Worm (Caenorhabditis elegans) whole organism, L4 larva: ENCODE measurements around the gene hecw-1.

ENCODE experiments used
- D1046.2 ChIP-seq: fragments of 200-800 bp; sonication (Bioruptor generic); IDR thresholded peaks from 2 replicates; pipeline ENCODE4 v1.3.6; 2022; ENCODE audit warnings: missing genetic modification characterization, missing compliant biosample characterization
- F26F4.8 ChIP-seq: fragments of 200-800 bp; sonication (Bioruptor generic); conservative IDR thresholded peaks from 2 replicates; pipeline ENCODE4 v1.3.6; 2022; ENCODE audit warnings: missing genetic modification characterization, missing compliant biosample characterization
- F49E8.2 ChIP-seq: sonication (generic microtip); optimal IDR thresholded peaks from 2 replicates; lab custom pipeline; 2016; ENCODE audit warnings: missing compliant biosample characterization, mild to moderate bottlenecking, missing genetic modification characterization, borderline replicate concordance
- R02D3.7 ChIP-seq: fragments of 150-350 bp; sonication (generic microtip); optimal IDR thresholded peaks from 3 replicates; lab custom pipeline; 2014; ENCODE audit warnings: missing biosample characterization, missing genetic modification characterization
- Y75B8A.6 ChIP-seq: fragments of 200-800 bp; sonication (Bioruptor generic); IDR thresholded peaks from 2 replicates; pipeline ENCODE4 v1.3.6; 2022; ENCODE audit warnings: missing genetic modification reagents, missing genetic modification characterization, missing compliant biosample characterization
- ZK337.2 ChIP-seq: fragments of 200-800 bp; sonication (Bioruptor generic); IDR thresholded peaks from 2 replicates; pipeline ENCODE4 v1.3.6; 2022; ENCODE audit warnings: missing genetic modification reagents, missing genetic modification characterization, missing compliant biosample characterization
- aha-1 ChIP-seq: fragments of 150-350 bp; peaks from one replicate; lab custom pipeline; 2014; ENCODE audit warnings: missing biosample characterization, missing genetic modification characterization
- ama-1 ChIP-seq: fragments of 150-350 bp; optimal IDR thresholded peaks from 2 replicates; lab custom pipeline; 2014; ENCODE audit warnings: inconsistent platforms, mixed read lengths
- ceh-28 ChIP-seq: fragments of 150-350 bp; optimal IDR thresholded peaks from 2 replicates; lab custom pipeline; 2014; ENCODE audit warnings: missing biosample characterization, missing genetic modification reagents, missing genetic modification characterization
- ceh-62 ChIP-seq: sonication (generic microtip); optimal IDR thresholded peaks from 2 replicates; lab custom pipeline; 2017; ENCODE audit warnings: missing biosample characterization, missing genetic modification characterization
- ceh-82 ChIP-seq: sonication (generic microtip); optimal IDR thresholded peaks from 2 replicates; lab custom pipeline; 2017; ENCODE audit warnings: missing biosample characterization, missing genetic modification characterization
- ces-1 ChIP-seq: fragments of 150-350 bp; sonication (generic microtip); optimal IDR thresholded peaks from 4 replicates; lab custom pipeline; 2014; ENCODE audit warnings: missing biosample characterization, missing genetic modification reagents, missing genetic modification characterization
- cey-2 ChIP-seq: sonication (generic microtip); optimal IDR thresholded peaks from 3 replicates; lab custom pipeline; 2017; ENCODE audit warnings: missing genetic modification characterization, mild to moderate bottlenecking, missing compliant biosample characterization, antibody characterized with exemption, borderline replicate concordance; ENCODE audit not compliant: insufficient read depth
- daf-12 ChIP-seq: fragments of 150-350 bp; optimal IDR thresholded peaks from 2 replicates; lab custom pipeline; 2014; ENCODE audit warnings: missing biosample characterization, missing genetic modification reagents, missing genetic modification characterization
- daf-16 ChIP-seq, 3 experiments: sonication (generic microtip); optimal IDR thresholded peaks; 2 replicates each; lab custom pipeline; 2016 to 2017; ENCODE audit warnings: missing genetic modification characterization in 3 of 3, missing genetic modification reagents in 3 of 3, mild to moderate bottlenecking in 2 of 3, missing compliant biosample characterization in 2 of 3, missing biosample characterization in 1 of 3, moderate library complexity in 1 of 3
- daf-8 ChIP-seq: fragments of 200-800 bp; sonication (Bioruptor generic); IDR thresholded peaks from 2 replicates; pipeline ENCODE4 v1.3.6; 2022; ENCODE audit warnings: missing genetic modification characterization, missing compliant biosample characterization
- duxl-1 ChIP-seq: sonication (generic microtip); optimal IDR thresholded peaks from 2 replicates; lab custom pipeline; 2016; ENCODE audit warnings: mild to moderate bottlenecking, missing genetic modification characterization, moderate library complexity, missing compliant biosample characterization; ENCODE audit not compliant: poor library complexity
- fos-1 ChIP-seq: fragments of 150-350 bp; optimal IDR thresholded peaks from 2 replicates; lab custom pipeline; 2014; ENCODE audit warnings: missing biosample characterization, missing genetic modification characterization
- hlh-11 ChIP-seq: fragments of 200-800 bp; sonication (Bioruptor generic); optimal IDR thresholded peaks from 2 replicates; lab custom pipeline; 2018; ENCODE audit warnings: mild to moderate bottlenecking, missing genetic modification characterization, missing compliant biosample characterization
- hlh-30 ChIP-seq: sonication (generic microtip); optimal IDR thresholded peaks from 2 replicates; lab custom pipeline; 2017; ENCODE audit warnings: antibody characterized with exemption, mild to moderate bottlenecking, missing genetic modification characterization, missing compliant biosample characterization; ENCODE audit not compliant: insufficient read depth
- lin-29 ChIP-seq: fragments of 200-800 bp; sonication (Bioruptor generic); IDR thresholded peaks from 2 replicates; pipeline ENCODE4 v1.3.6; 2022; ENCODE audit warnings: missing genetic modification reagents, missing genetic modification characterization, missing compliant biosample characterization
- lin-38 ChIP-seq: fragments of 200-800 bp; sonication (Bioruptor generic); IDR thresholded peaks from 2 replicates; pipeline ENCODE4 v1.3.6; 2022; ENCODE audit warnings: missing genetic modification reagents, missing genetic modification characterization, missing compliant biosample characterization
- mep-1 ChIP-seq: fragments of 150-350 bp; sonication (generic microtip); optimal IDR thresholded peaks from 3 replicates; lab custom pipeline; 2014; ENCODE audit warnings: missing biosample characterization, missing genetic modification characterization
- mes-2 ChIP-seq: sonication (generic microtip); optimal IDR thresholded peaks from 2 replicates; lab custom pipeline; 2016; ENCODE audit warnings: missing genotype, mild to moderate bottlenecking, missing genetic modification characterization, missing compliant biosample characterization; ENCODE audit not compliant: poor library complexity, severe bottlenecking
- mxl-2 ChIP-seq: fragments of 200-800 bp; sonication (Bioruptor generic); conservative IDR thresholded peaks from 2 replicates; pipeline ENCODE4 v1.3.6; 2022; ENCODE audit warnings: missing genetic modification reagents, missing genetic modification characterization, missing compliant biosample characterization
- mxl-3 ChIP-seq: fragments of 200-800 bp; sonication (Bioruptor generic); optimal IDR thresholded peaks from 2 replicates; lab custom pipeline; 2018; ENCODE audit warnings: mild to moderate bottlenecking, missing genetic modification characterization, missing compliant biosample characterization
- nhr-10 ChIP-seq: fragments of 150-350 bp; optimal IDR thresholded peaks from 2 replicates; lab custom pipeline; 2014; ENCODE audit warnings: missing biosample characterization, missing genetic modification characterization
- nhr-111 ChIP-seq: fragments of 200-800 bp; sonication (Bioruptor generic); optimal IDR thresholded peaks from 2 replicates; lab custom pipeline; 2018; ENCODE audit warnings: mild to moderate bottlenecking, missing genetic modification characterization, missing compliant biosample characterization
- nhr-237 ChIP-seq: sonication (generic microtip); optimal IDR thresholded peaks from 2 replicates; lab custom pipeline; 2017; ENCODE audit warnings: missing biosample characterization, missing genetic modification characterization
- nhr-25 ChIP-seq: sonication (generic microtip); optimal IDR thresholded peaks from 2 replicates; lab custom pipeline; 2017; ENCODE audit warnings: missing genetic modification characterization, mild to moderate bottlenecking, missing compliant biosample characterization, antibody characterized with exemption, moderate library complexity, borderline replicate concordance; ENCODE audit not compliant: insufficient read depth
- nhr-6 ChIP-seq: fragments of 150-350 bp; optimal IDR thresholded peaks from 2 replicates; lab custom pipeline; 2014; ENCODE audit warnings: missing biosample characterization, missing genetic modification characterization
- php-3 ChIP-seq: fragments of 200-800 bp; sonication (Bioruptor generic); IDR thresholded peaks from 2 replicates; pipeline ENCODE4 v1.3.6; 2022; ENCODE audit warnings: missing genetic modification reagents, missing genetic modification characterization, missing compliant biosample characterization
- pqm-1 ChIP-seq: sonication (generic microtip); optimal IDR thresholded peaks from 2 replicates; lab custom pipeline; 2017; ENCODE audit warnings: missing biosample characterization, missing genetic modification characterization
- set-16 ChIP-seq: fragments of 200-800 bp; sonication (Bioruptor generic); IDR thresholded peaks from 2 replicates; pipeline ENCODE4 v1.3.6; 2022; ENCODE audit warnings: missing genetic modification reagents, missing genetic modification characterization, missing compliant biosample characterization
- snpc-1.2 ChIP-seq: fragments of 200-800 bp; sonication (Bioruptor generic); IDR thresholded peaks from 2 replicates; pipeline ENCODE4 v1.3.6; 2022; ENCODE audit warnings: missing genetic modification reagents, missing genetic modification characterization, missing compliant biosample characterization
- snpc-4 ChIP-seq: fragments of 150-350 bp; optimal IDR thresholded peaks from 2 replicates; lab custom pipeline; 2014; ENCODE audit warnings: missing biosample characterization, missing genetic modification characterization
- spr-1 ChIP-seq: sonication (generic microtip); optimal IDR thresholded peaks from 2 replicates; lab custom pipeline; 2016; ENCODE audit warnings: mild to moderate bottlenecking, missing genetic modification characterization, missing compliant biosample characterization
- spr-3 ChIP-seq: fragments of 200-800 bp; sonication (Bioruptor generic); optimal IDR thresholded peaks from 2 replicates; lab custom pipeline; 2018; ENCODE audit warnings: mild to moderate bottlenecking, missing genetic modification characterization, missing compliant biosample characterization
- tag-97 ChIP-seq: fragments of 200-800 bp; sonication (Bioruptor generic); IDR thresholded peaks from 2 replicates; pipeline ENCODE4 v1.3.6; 2022; ENCODE audit warnings: missing genetic modification characterization, missing compliant biosample characterization
- tra-1 ChIP-seq: fragments of 200-800 bp; sonication (Bioruptor generic); IDR thresholded peaks from 2 replicates; pipeline ENCODE4 v1.3.6; 2022; ENCODE audit warnings: missing genetic modification reagents, missing genetic modification characterization, missing compliant biosample characterization
- unc-130 ChIP-seq: sonication (generic microtip); optimal IDR thresholded peaks from 2 replicates; lab custom pipeline; 2016; ENCODE audit warnings: missing genetic modification reagents, missing genetic modification characterization, missing compliant biosample characterization
- zfp-3 ChIP-seq: fragments of 200-800 bp; sonication (Bioruptor generic); conservative IDR thresholded peaks from 2 replicates; pipeline ENCODE4 v1.3.6; 2022; ENCODE audit warnings: missing genetic modification reagents, missing genetic modification characterization, missing compliant biosample characterization
- zip-2 ChIP-seq: fragments of 150-350 bp; optimal IDR thresholded peaks from 2 replicates; lab custom pipeline; 2014; ENCODE audit warnings: missing biosample characterization, missing genetic modification characterization
- ztf-11 ChIP-seq: fragments of 150-350 bp; optimal IDR thresholded peaks from 2 replicates; lab custom pipeline; 2014; ENCODE audit warnings: missing biosample characterization, missing genetic modification characterization
- ztf-7 ChIP-seq: fragments of 150-350 bp; optimal IDR thresholded peaks from 2 replicates; lab custom pipeline; 2014; ENCODE audit warnings: missing biosample characterization, missing genetic modification characterization

Gene hecw-1

DNA sequence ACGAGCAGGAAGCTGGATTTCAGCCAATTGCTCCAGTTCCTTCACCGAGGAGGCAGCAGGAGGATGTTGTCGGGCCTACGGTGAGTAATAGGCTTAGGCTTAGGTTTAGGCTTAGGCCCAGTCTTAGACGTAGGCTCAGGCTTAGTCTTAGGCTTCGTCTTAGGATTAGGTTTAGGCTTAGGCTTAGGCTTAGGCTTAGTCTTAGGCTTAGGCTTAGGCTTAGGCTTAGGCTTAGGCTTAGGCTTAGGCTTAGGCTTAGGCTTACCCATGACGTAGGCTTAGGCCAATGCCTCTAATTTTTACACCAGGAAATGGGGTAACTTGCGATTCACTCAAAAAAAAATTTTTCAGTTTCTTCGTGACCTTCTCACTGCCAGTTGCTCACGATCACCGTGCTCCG is 43.1 kb downstream of the hecw-1 start:
- TF ChIP-seq nhr-237 (tag; lab: Kevin White, UChicago) (no peak), snpc-1.2 (GFP tag; lab: Robert Waterston, UW) (no peak), ceh-28 (no peak), mep-1 (tag; lab: Kevin White, UChicago) (no peak), F26F4.8 (GFP tag; lab: Robert Waterston, UW) (no peak), ztf-11 (tag; lab: Kevin White, UChicago) (no peak)

DNA sequence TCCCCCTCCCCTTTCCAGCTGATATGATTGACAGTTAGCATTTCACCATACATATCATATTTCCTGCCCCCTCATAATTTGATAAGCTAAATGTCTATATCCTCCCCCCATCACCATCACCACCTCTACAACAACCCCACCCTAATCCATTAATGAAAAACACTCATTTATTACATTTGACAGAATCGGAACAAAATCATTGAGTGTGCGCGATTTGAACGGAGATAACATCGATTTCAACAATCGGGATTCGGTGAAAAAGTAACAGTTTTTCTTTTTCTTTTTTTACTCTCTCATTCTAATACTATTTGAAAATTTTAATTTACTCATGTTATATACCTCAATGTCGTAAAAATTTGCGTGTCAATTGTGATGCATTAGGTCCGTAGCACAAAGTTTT is 43.9 kb downstream of the hecw-1 start:
- TF ChIP-seq mxl-3 (no peak), nhr-237 (tag; lab: Kevin White, UChicago) (no peak), daf-12 (tag; lab: Kevin White, UChicago) (no peak), ZK337.2 (GFP tag; lab: Robert Waterston, UW) (no peak), zip-2 (tag; lab: Kevin White, UChicago) (no peak), snpc-1.2 (GFP tag; lab: Robert Waterston, UW) (no peak), tag-97 (GFP tag; lab: Robert Waterston, UW) (no peak), ces-1 (no peak), tra-1 (GFP tag; lab: Robert Waterston, UW) (no peak), F26F4.8 (GFP tag; lab: Robert Waterston, UW) (no peak), F49E8.2 (no peak), php-3 (no peak), Y75B8A.6 (GFP tag; lab: Robert Waterston, UW) (no peak), nhr-6 (tag; lab: Kevin White, UChicago) (no peak), daf-8 (GFP tag; lab: Robert Waterston, UW) (no peak), D1046.2 (no peak)

DNA sequence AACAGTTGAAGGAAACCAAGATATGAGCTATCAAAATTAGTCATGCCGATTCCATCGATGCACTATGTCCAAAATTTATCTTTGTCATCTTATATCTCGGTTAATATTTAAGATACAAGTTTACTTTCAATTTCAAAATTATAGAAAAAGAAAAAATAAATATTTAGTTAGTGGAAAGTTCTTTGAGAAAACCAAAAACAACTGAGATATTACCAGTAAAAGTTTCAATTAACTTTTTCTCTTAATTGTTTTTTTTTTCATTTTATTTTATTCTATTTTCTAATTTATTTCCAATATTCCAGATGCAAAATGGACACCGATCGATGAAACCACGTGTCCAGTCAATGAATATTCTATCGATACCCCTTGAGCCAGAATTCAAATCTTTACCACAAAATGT is 45.2 kb downstream of the hecw-1 start, which contains the start of gene gei-1:
Gene gei-1, plus strand, starts transcription at position 301 of the 400 bp plus-strand sequence.
- TF ChIP-seq daf-8 (GFP tag; lab: Robert Waterston, UW), result no peak
- TF ChIP-seq lin-29, result no peak
- no peak for TF ChIP-seq mes-2 (tag; lab: Kevin White, UChicago)
- TF ChIP-seq mxl-2 (GFP tag; lab: Robert Waterston, UW), result no peak
- no peak for TF ChIP-seq php-3
- TF ChIP-seq tag-97 (GFP tag; lab: Robert Waterston, UW), result no peak
- TF ChIP-seq hlh-30, result no peak
- no peak for TF ChIP-seq nhr-10 (tag; lab: Kevin White, UChicago)
- TF ChIP-seq ztf-7 (tag; lab: Kevin White, UChicago), result no peak

ce11 chrIII:3343463-3343862 is 46.3 kb downstream of the hecw-1 start:
- no peak for TF ChIP-seq nhr-25 (tag; lab: Kevin White, UChicago)
- TF ChIP-seq hlh-11 (tag; lab: Kevin White, UChicago), result no peak
- no peak for TF ChIP-seq set-16 (GFP tag; lab: Robert Waterston, UW)
- TF ChIP-seq fos-1 (tag; lab: Kevin White, UChicago), result no peak
- TF ChIP-seq duxl-1 (tag; lab: Kevin White, UChicago), result no peak
- no peak for TF ChIP-seq spr-3
- no peak for TF ChIP-seq lin-38 (GFP tag; lab: Robert Waterston, UW)
- no peak for TF ChIP-seq unc-130
- TF ChIP-seq pqm-1 (tag; lab: Kevin White, UChicago), result peak; percentile 79
- no peak for TF ChIP-seq nhr-111 (GFP tag; lab: Kevin White, UChicago)
- TF ChIP-seq F49E8.2, result no peak
- TF ChIP-seq nhr-10 (tag; lab: Kevin White, UChicago), result no peak
- no peak for TF ChIP-seq ceh-82 (tag; lab: Kevin White, UChicago)
- no peak for TF ChIP-seq snpc-4 (tag; lab: Kevin White, UChicago)
- TF ChIP-seq F26F4.8 (GFP tag; lab: Robert Waterston, UW), result no peak
- no peak for TF ChIP-seq zfp-3
- no peak for TF ChIP-seq tra-1 (GFP tag; lab: Robert Waterston, UW)
- TF ChIP-seq aha-1 (tag; lab: Kevin White, UChicago), result peak; percentile 89
- no peak for TF ChIP-seq R02D3.7 (tag; lab: Kevin White, UChicago)
- no peak for TF ChIP-seq spr-1 (tag; lab: Kevin White, UChicago)
- no peak for TF ChIP-seq ama-1 (lab: Kevin White, UChicago)
- no peak for TF ChIP-seq ceh-62 (tag; lab: Kevin White, UChicago)
- no peak for TF ChIP-seq daf-16 (GFP tag; optimal IDR thresholded peaks at IDR 0.05; lab: Kevin White, UChicago)
- TF ChIP-seq daf-16 (tag; optimal IDR thresholded peaks at IDR 0.05; lab: Kevin White, UChicago), result peak; percentile 41
- no peak for TF ChIP-seq ZK337.2 (GFP tag; lab: Robert Waterston, UW)
- TF ChIP-seq mxl-2 (GFP tag; lab: Robert Waterston, UW), result no peak
- no peak for TF ChIP-seq cey-2 (tag; lab: Kevin White, UChicago)
